Worm (Caenorhabditis elegans) whole organism, L4/young adult: ENCODE measurements around the gene sta-1.

ENCODE experiments used
- W03F9.2 ChIP-seq: fragments of 150-350 bp; optimal IDR thresholded peaks from 2 replicates; lab custom pipeline; 2014; ENCODE audit warnings: missing biosample characterization, missing genetic modification characterization
- dao-5 ChIP-seq: sonication (generic microtip); optimal IDR thresholded peaks from 2 replicates; lab custom pipeline; 2016; ENCODE audit warnings: missing genotype, missing genetic modification characterization, moderate library complexity, missing compliant biosample characterization
- him-1 ChIP-seq: sonication (generic microtip); optimal IDR thresholded peaks from 2 replicates; lab custom pipeline; 2016; ENCODE audit warnings: missing genotype, missing genetic modification reagents, missing genetic modification characterization, missing compliant biosample characterization

The sta-1 gene

ce11 chrIV:16663591-16663990, 529 bp upstream of the sta-1 start:
- TF ChIP-seq dao-5 (tag; lab: Kevin White, UChicago) = no peak
- TF ChIP-seq him-1 (tag; lab: Kevin White, UChicago) = peak; percentile 58
- peak; percentile 3 for TF ChIP-seq W03F9.2 (tag; lab: Kevin White, UChicago)

ce11 chrIV:16684224-16684623, 20.1 kb downstream of the sta-1 start:
- TF ChIP-seq dao-5 (tag; lab: Kevin White, UChicago) = no peak
- TF ChIP-seq him-1 (tag; lab: Kevin White, UChicago) = no peak
- peak; percentile 11 for TF ChIP-seq W03F9.2 (tag; lab: Kevin White, UChicago)

ce11 chrIV:16694567-16694966, 30.4 kb downstream of the sta-1 start, which contains the start of gene Y51H4A.941:
Gene Y51H4A.941 (minus strand): TSS chrIV:16694667.
- TF ChIP-seq W03F9.2 (tag; lab: Kevin White, UChicago) (no peak), him-1 (tag; lab: Kevin White, UChicago) (no peak), dao-5 (tag; lab: Kevin White, UChicago) (no peak)

- no peak for TF ChIP-seq him-1 (tag; lab: Kevin White, UChicago)
- TF ChIP-seq dao-5 (tag; lab: Kevin White, UChicago) = no peak
- TF ChIP-seq W03F9.2 (tag; lab: Kevin White, UChicago) = no peak
Measured at ce11 chrIV:16696422-16696821, 32.3 kb downstream of the sta-1 start.

ce11 chrIV:16706950-16707349, 42.8 kb downstream of the sta-1 start:
- TF ChIP-seq dao-5 (tag; lab: Kevin White, UChicago) = no peak
- TF ChIP-seq him-1 (tag; lab: Kevin White, UChicago) = no peak
- TF ChIP-seq W03F9.2 (tag; lab: Kevin White, UChicago) = no peak

ce11 chrIV:16709713-16710112, 45.6 kb downstream of the sta-1 start:
- TF ChIP-seq dao-5 (tag; lab: Kevin White, UChicago) = no peak

- TF ChIP-seq W03F9.2 (tag; lab: Kevin White, UChicago) = no peak
- no peak for TF ChIP-seq him-1 (tag; lab: Kevin White, UChicago)
- no peak for TF ChIP-seq dao-5 (tag; lab: Kevin White, UChicago)
Measured at ce11 chrIV:16710312-16710711, 46.2 kb downstream of the sta-1 start.

ce11 chrIV:16718651-16719050, 54.5 kb downstream of the sta-1 start:
- no peak for TF ChIP-seq him-1 (tag; lab: Kevin White, UChicago)
- TF ChIP-seq W03F9.2 (tag; lab: Kevin White, UChicago) = no peak
- no peak for TF ChIP-seq dao-5 (tag; lab: Kevin White, UChicago)

- no peak for TF ChIP-seq W03F9.2 (tag; lab: Kevin White, UChicago)
Measured at ce11 chrIV:16720412-16720811, 56.3 kb downstream of the sta-1 start, which contains the start of gene Y51H4A.22. Gene Y51H4A.22 (plus strand): TSS chrIV:16720712.
